Fruit fly (Drosophila melanogaster) whole organism, embryonic: Measurements from ENCODE around the gene alpha-PheRS.

Experiments
- ATbp ChIP-seq: fragments of 200-800 bp; sonication (Bioruptor generic); optimal IDR thresholded peaks from 2 replicates; lab custom pipeline; 2017; ENCODE audit warnings: missing biosample characterization, mild to moderate bottlenecking, missing genetic modification characterization, missing genetic modification reagents
- Abd-B ChIP-seq: fragments of 200-800 bp; sonication (Bioruptor generic); optimal IDR thresholded peaks from 2 replicates; lab custom pipeline; 2018; ENCODE audit warnings: missing biosample characterization, mild to moderate bottlenecking, missing genetic modification characterization, moderate library complexity
- Ada2b ChIP-seq: fragments of 200-800 bp; sonication (Bioruptor generic); IDR thresholded peaks from 2 replicates; pipeline ENCODE4 v1.3.6; 2022; ENCODE audit warnings: missing biosample characterization, missing genetic modification characterization
- Aef1 ChIP-seq: fragments of 200-800 bp; sonication (Bioruptor generic); IDR thresholded peaks from 3 replicates; pipeline ENCODE4 v1.3.6; 2022; ENCODE audit warnings: missing biosample characterization, missing genetic modification characterization
- CG1024 ChIP-seq: fragments of 200-800 bp; sonication (Bioruptor generic); IDR thresholded peaks from 2 replicates; pipeline ENCODE4 v1.3.6; 2022; ENCODE audit warnings: missing biosample characterization, missing genetic modification characterization
- CG11504 ChIP-seq: fragments of 200-800 bp; sonication (Bioruptor generic); optimal IDR thresholded peaks from 3 replicates; lab custom pipeline; 2019; ENCODE audit warnings: missing biosample characterization, mild to moderate bottlenecking, missing genetic modification characterization, moderate library complexity
- CG12071 ChIP-seq: fragments of 200-800 bp; sonication (Bioruptor generic); optimal IDR thresholded peaks from 3 replicates; lab custom pipeline; 2018; ENCODE audit warnings: missing biosample characterization, mild to moderate bottlenecking, missing genetic modification characterization
- CG12769 ChIP-seq: fragments of 200-800 bp; sonication (Bioruptor generic); optimal IDR thresholded peaks from 2 replicates; lab custom pipeline; 2019; ENCODE audit warnings: missing biosample characterization, mild to moderate bottlenecking, missing genetic modification characterization, moderate library complexity
- CG13296 ChIP-seq: fragments of 200-800 bp; sonication (Bioruptor generic); optimal IDR thresholded peaks from 3 replicates; lab custom pipeline; 2018; ENCODE audit warnings: missing biosample characterization, mild to moderate bottlenecking, missing genetic modification characterization
- CG13424 ChIP-seq: fragments of 200-800 bp; sonication (Bioruptor generic); optimal IDR thresholded peaks from 2 replicates; lab custom pipeline; 2019; ENCODE audit warnings: missing biosample characterization, mild to moderate bottlenecking, missing genetic modification characterization, moderate library complexity
- CG15269 ChIP-seq: fragments of 200-800 bp; sonication (Bioruptor generic); optimal IDR thresholded peaks from 2 replicates; lab custom pipeline; 2018; ENCODE audit warnings: missing biosample characterization, mild to moderate bottlenecking, missing genetic modification characterization, moderate library complexity
- CG17359 ChIP-seq: fragments of 200-800 bp; sonication (Bioruptor generic); optimal IDR thresholded peaks from 3 replicates; lab custom pipeline; 2018; ENCODE audit warnings: missing biosample characterization, mild to moderate bottlenecking, missing genetic modification characterization, moderate library complexity
- CG18262 ChIP-seq: fragments of 200-800 bp; optimal IDR thresholded peaks from 3 replicates; lab custom pipeline; 2019; ENCODE audit warnings: missing biosample characterization, mild to moderate bottlenecking, missing genetic modification characterization, moderate library complexity
- CG2875 ChIP-seq: fragments of 200-800 bp; sonication (Bioruptor generic); optimal IDR thresholded peaks from 2 replicates; lab custom pipeline; 2017; ENCODE audit warnings: missing biosample characterization, mild to moderate bottlenecking, missing genetic modification characterization, missing genetic modification reagents
- CG30431 ChIP-seq: fragments of 200-800 bp; sonication (Bioruptor generic); optimal IDR thresholded peaks from 2 replicates; lab custom pipeline; 2017; ENCODE audit warnings: missing biosample characterization, missing genetic modification characterization
- CG31224 ChIP-seq: fragments of 200-800 bp; sonication (Bioruptor generic); IDR thresholded peaks from 2 replicates; pipeline ENCODE4 v1.3.6; 2022; ENCODE audit warnings: missing biosample characterization, missing genetic modification characterization
- CG4424 ChIP-seq: fragments of 200-800 bp; sonication (Bioruptor generic); optimal IDR thresholded peaks from 3 replicates; lab custom pipeline; 2016; ENCODE audit warnings: missing biosample characterization, missing genetic modification characterization
- CG5245 ChIP-seq: fragments of 200-800 bp; sonication (Bioruptor generic); optimal IDR thresholded peaks from 3 replicates; lab custom pipeline; 2016; ENCODE audit warnings: missing biosample characterization, missing genetic modification characterization
- CG6689 ChIP-seq: fragments of 200-800 bp; sonication (Bioruptor generic); IDR thresholded peaks from 2 replicates; pipeline ENCODE4 v1.3.6; 2022; ENCODE audit warnings: missing biosample characterization, missing genetic modification characterization
- CG6854 ChIP-seq: fragments of 200-800 bp; sonication (Bioruptor generic); optimal IDR thresholded peaks from 3 replicates; lab custom pipeline; 2017; ENCODE audit warnings: missing biosample characterization, mild to moderate bottlenecking, missing genetic modification characterization
- CG8388 ChIP-seq: fragments of 200-800 bp; sonication (Bioruptor generic); optimal IDR thresholded peaks from 2 replicates; lab custom pipeline; 2019; ENCODE audit warnings: missing biosample characterization, mild to moderate bottlenecking, missing genetic modification characterization, moderate library complexity
- Ets65A ChIP-seq: fragments of 200-800 bp; sonication (Bioruptor generic); peaks from one replicate; lab custom pipeline; 2016; ENCODE audit warnings: missing biosample characterization, missing genetic modification characterization
- Gug ChIP-seq: fragments of 200-800 bp; sonication (Bioruptor generic); IDR thresholded peaks from 4 replicates; pipeline ENCODE4 v1.3.6; 2022; ENCODE audit warnings: missing biosample characterization, missing genetic modification characterization
- HLH4C ChIP-seq: fragments of 200-800 bp; sonication (Bioruptor generic); IDR thresholded peaks from 3 replicates; pipeline ENCODE4 v1.3.6; 2022; ENCODE audit warnings: missing biosample characterization, missing genetic modification characterization; ENCODE audit not compliant: partially characterized antibody
- Hr39 ChIP-seq: fragments of >200 bp; optimal IDR thresholded peaks from 2 replicates; lab custom pipeline; 2017
- Jarid2 ChIP-seq: fragments of 200-800 bp; sonication (Bioruptor generic); optimal IDR thresholded peaks from 3 replicates; lab custom pipeline; 2017; ENCODE audit warnings: mild to moderate bottlenecking, missing biosample characterization, missing genetic modification reagents, missing genetic modification characterization
- Lhr ChIP-seq: fragments of 200-800 bp; sonication (Bioruptor generic); optimal IDR thresholded peaks from 3 replicates; lab custom pipeline; 2017; ENCODE audit warnings: mild to moderate bottlenecking, missing biosample characterization, missing genetic modification reagents, missing genetic modification characterization
- Ptx1 ChIP-seq: fragments of 200-800 bp; sonication (Bioruptor generic); IDR thresholded peaks from 2 replicates; pipeline ENCODE4 v1.3.6; 2022; ENCODE audit warnings: missing biosample characterization, missing genetic modification characterization
- Six4 ChIP-seq: fragments of 200-800 bp; sonication (Bioruptor generic); optimal IDR thresholded peaks from 2 replicates; lab custom pipeline; 2016; ENCODE audit warnings: missing biosample characterization, missing genetic modification characterization
- Spps ChIP-seq: fragments of 200-800 bp; sonication (Bioruptor generic); optimal IDR thresholded peaks from 2 replicates; lab custom pipeline; 2018; ENCODE audit warnings: missing biosample characterization, mild to moderate bottlenecking, missing genetic modification characterization
- Trl ChIP-seq, 3 experiments: fragments of >200 bp in 2 of 3; fragments of 200-800 bp in 1 of 3; sonication (Bioruptor generic) in 1 of 3; optimal IDR thresholded peaks; 2 replicates in 1 of 3; 3 replicates in 2 of 3; lab custom pipeline; 2016 to 2017; ENCODE audit warnings: missing biosample characterization in 1 of 3, missing genetic modification characterization in 1 of 3
- Xbp1 ChIP-seq: fragments of 200-800 bp; sonication (Bioruptor generic); optimal IDR thresholded peaks from 3 replicates; lab custom pipeline; 2016; ENCODE audit warnings: missing biosample characterization, mild to moderate bottlenecking, missing genetic modification characterization
- YL-1 ChIP-seq: fragments of 200-800 bp; sonication (Bioruptor generic); optimal IDR thresholded peaks from 3 replicates; lab custom pipeline; 2017; ENCODE audit warnings: missing biosample characterization, mild to moderate bottlenecking, missing genetic modification characterization
- chn ChIP-seq: fragments of 200-800 bp; sonication (Bioruptor generic); optimal IDR thresholded peaks from 2 replicates; lab custom pipeline; 2016; ENCODE audit warnings: missing biosample characterization, missing genetic modification characterization
- ci ChIP-seq: fragments of 200-800 bp; sonication (Bioruptor generic); IDR thresholded peaks from 3 replicates; pipeline ENCODE4 v1.3.6; 2022; ENCODE audit warnings: missing biosample characterization, missing genetic modification characterization
- dati ChIP-seq: fragments of 200-800 bp; sonication (Bioruptor generic); IDR thresholded peaks from 2 replicates; pipeline ENCODE4 v1.3.6; 2022; ENCODE audit warnings: missing biosample characterization, missing genetic modification characterization
- gem ChIP-seq: fragments of 200-800 bp; sonication (Bioruptor generic); optimal IDR thresholded peaks from 2 replicates; lab custom pipeline; 2019; ENCODE audit warnings: missing biosample characterization, mild to moderate bottlenecking, missing genetic modification characterization, moderate library complexity
- gsb-n ChIP-seq: fragments of 200-800 bp; sonication (Bioruptor generic); optimal IDR thresholded peaks from 3 replicates; lab custom pipeline; 2018; ENCODE audit warnings: missing biosample characterization, mild to moderate bottlenecking, missing genetic modification characterization
- jumu ChIP-seq: fragments of 200-800 bp; sonication (Bioruptor generic); optimal IDR thresholded peaks from 3 replicates; lab custom pipeline; 2016; ENCODE audit warnings: missing biosample characterization, missing genetic modification characterization
- pan ChIP-seq, 4 experiments: fragments of >200 bp in 3 of 4; fragments of 200-800 bp in 1 of 4; sonication (Bioruptor generic) in 1 of 4; optimal IDR thresholded peaks in 3 of 4; IDR thresholded peaks in 1 of 4; 2 replicates each; pipeline versions ENCODE4 v1.3.6 to Lab custom; 2017 to 2022; ENCODE audit warnings: missing biosample characterization in 2 of 4, missing genetic modification characterization in 2 of 4, mixed read lengths in 1 of 4
- psq ChIP-seq: fragments of 200-800 bp; sonication (Bioruptor generic); optimal IDR thresholded peaks from 2 replicates; lab custom pipeline; 2017; ENCODE audit warnings: missing biosample characterization, missing genetic modification characterization
- salm ChIP-seq: fragments of 200-800 bp; sonication (Bioruptor generic); optimal IDR thresholded peaks from 2 replicates; lab custom pipeline; 2018; ENCODE audit warnings: missing biosample characterization, mild to moderate bottlenecking, missing genetic modification characterization
- sens-2 ChIP-seq: fragments of 200-800 bp; sonication (Bioruptor generic); IDR thresholded peaks from 2 replicates; pipeline ENCODE4 v1.3.6; 2022; ENCODE audit warnings: missing biosample characterization, missing genetic modification characterization
- sim ChIP-seq: fragments of 200-800 bp; sonication (Bioruptor generic); IDR thresholded peaks from 2 replicates; pipeline ENCODE4 v1.3.6; 2022; ENCODE audit warnings: missing biosample characterization, missing genetic modification characterization
- slp2 ChIP-seq: fragments of 200-800 bp; sonication (Bioruptor generic); optimal IDR thresholded peaks from 2 replicates; lab custom pipeline; 2016; ENCODE audit warnings: missing biosample characterization, missing genetic modification characterization
- sob ChIP-seq: fragments of 200-800 bp; sonication (Bioruptor generic); IDR thresholded peaks from 2 replicates; pipeline ENCODE4 v1.3.6; 2022; ENCODE audit warnings: missing biosample characterization, missing genetic modification characterization
- tgo ChIP-seq: fragments of 200-800 bp; sonication (Bioruptor generic); IDR thresholded peaks from 3 replicates; pipeline ENCODE4 v1.3.6; 2022; ENCODE audit warnings: missing biosample characterization, missing genetic modification characterization
- tup ChIP-seq: fragments of 200-800 bp; sonication (Bioruptor generic); optimal IDR thresholded peaks from 2 replicates; lab custom pipeline; 2016; ENCODE audit warnings: missing biosample characterization, mild to moderate bottlenecking, missing genetic modification characterization, moderate library complexity
- twi ChIP-seq: fragments of 200-800 bp; optimal IDR thresholded peaks from 2 replicates; lab custom pipeline; 2019; ENCODE audit warnings: missing biosample characterization, mild to moderate bottlenecking, missing genetic modification characterization, moderate library complexity
- usp ChIP-seq: fragments of >200 bp; optimal IDR thresholded peaks from 2 replicates; lab custom pipeline; 2017; ENCODE audit warnings: missing biosample characterization, missing genetic modification characterization

Gene alpha-PheRS

dm6 chrX:8126149-8126548 is 19.3 kb downstream of the alpha-PheRS start (continued):
- TF ChIP-seq Abd-B (GFP tag; lab: Kevin White, UChicago) (peak; percentile 59), gsb-n (peak; percentile 75), Gug (peak; percentile 26; the same call in 1 of the 4 replicates), Hr39 (lab: Kevin White, UChicago) (no peak), CG4424 (GFP tag; lab: Kevin White, UChicago) (peak; percentile 69), tgo (GFP tag; lab: Robert Waterston, UW) (peak; percentile 45; the same call in 1 of the 3 replicates), twi (tag; lab: Kevin White, UChicago) (peak; percentile 13), CG12071 (GFP tag; lab: Kevin White, UChicago) (peak; percentile 20), Six4 (GFP tag; lab: Kevin White, UChicago) (peak; percentile 15), CG8388 (GFP tag; lab: Kevin White, UChicago) (peak; percentile 74), CG17359 (tag; lab: Kevin White, UChicago) (peak; percentile 81), ATbp (peak; percentile 83), tup (no peak), dati (GFP tag; lab: Robert Waterston, UW) (no peak), CG15269 (tag; lab: Kevin White, UChicago) (peak; percentile 45), Ada2b (peak; percentile 61), Jarid2 (GFP tag; lab: Kevin White, UChicago) (no peak), CG13296 (no peak), ci (GFP tag; lab: Robert Waterston, UW) (peak; percentile 89), Xbp1 (GFP tag; lab: Kevin White, UChicago) (peak; percentile 64), CG1024 (GFP tag; lab: Robert Waterston, UW) (0 out of 2 replicates have a peak, but pooled peaks have one; percentile 26), psq (peak; percentile 6), usp (GFP tag; lab: Kevin White, UChicago) (no peak), Trl (optimal IDR thresholded peaks at IDR 0.05; lab: Kevin White, UChicago) (no peak), Trl (GFP tag; optimal IDR thresholded peaks at IDR 0.05; lab: Kevin White, UChicago) (peak; percentile 21), CG18262 (tag; lab: Kevin White, UChicago) (peak; percentile 80), sim (peak; percentile 34; the same call in 1 of the 2 replicates), CG11504 (tag; lab: Kevin White, UChicago) (peak; percentile 77), CG6689 (GFP tag; lab: Robert Waterston, UW) (peak; percentile 74), CG31224 (GFP tag; lab: Robert Waterston, UW) (no peak), sob (GFP tag; lab: Robert Waterston, UW) (peak; percentile 14; the same call in 1 of the 2 replicates), Spps (tag; lab: Kevin White, UChicago) (peak; percentile 32), CG13424 (tag; lab: Kevin White, UChicago) (peak; percentile 53), slp2 (GFP tag; lab: Kevin White, UChicago) (peak; percentile 7), pan (optimal IDR thresholded peaks at IDR 0.05; lab: Kevin White, UChicago) (no peak), pan (GFP tag; optimal IDR thresholded peaks at IDR 0.05 in 1 of 2, IDR thresholded peaks at IDR 0.05 in 1 of 2) (peak in 1 of 2 experiments; percentile 58), Aef1 (GFP tag; lab: Robert Waterston, UW) (0 out of 3 replicates have a peak, but pooled peaks have one; percentile 27), CG5245 (peak; percentile 36), CG2875 (peak; percentile 70), sens-2 (peak; percentile 57), Lhr (peak; percentile 14), jumu (no peak), gem (tag; lab: Kevin White, UChicago) (peak; percentile 80), Ets65A (GFP tag; lab: Kevin White, UChicago) (peak; percentile 94), Ptx1 (GFP tag; lab: Robert Waterston, UW) (peak; percentile 67), YL-1 (GFP tag; lab: Kevin White, UChicago) (no peak), HLH4C (GFP tag; lab: Robert Waterston, UW) (no peak), CG12769 (tag; lab: Kevin White, UChicago) (peak; percentile 32), CG30431 (peak; percentile 50), salm (tag; lab: Kevin White, UChicago) (peak; percentile 21), CG6854 (GFP tag; lab: Kevin White, UChicago) (no peak), chn (GFP tag; lab: Kevin White, UChicago) (peak; percentile 64)
